Fruit fly (Drosophila melanogaster) S2 (cell line): ENCODE results near the gene Jon99Fi.

Experiments used
- CG8478 ChIP-seq: fragments of >200 bp; optimal IDR thresholded peaks from 2 replicates; lab custom pipeline; 2018
- CTCF ChIP-seq, 2 experiments: fragments of >200 bp; optimal IDR thresholded peaks; 2 replicates each; lab custom pipeline; 2018

- TF ChIP-seq CG8478 (lab: Kevin White, UChicago) (no peak), CTCF (optimal IDR thresholded peaks at IDR 0.05; lab: Kevin White, UChicago) (no peak)
These were observed 7.5 kb downstream of the Jon99Fi start, which contains the start of gene PH4alphaMP for dm6 chr3R:30496103-30496858.
